Fruit fly (Drosophila melanogaster): ENCODE measurements around the gene alpha-Est10.

The alpha-Est10 gene

DNA sequence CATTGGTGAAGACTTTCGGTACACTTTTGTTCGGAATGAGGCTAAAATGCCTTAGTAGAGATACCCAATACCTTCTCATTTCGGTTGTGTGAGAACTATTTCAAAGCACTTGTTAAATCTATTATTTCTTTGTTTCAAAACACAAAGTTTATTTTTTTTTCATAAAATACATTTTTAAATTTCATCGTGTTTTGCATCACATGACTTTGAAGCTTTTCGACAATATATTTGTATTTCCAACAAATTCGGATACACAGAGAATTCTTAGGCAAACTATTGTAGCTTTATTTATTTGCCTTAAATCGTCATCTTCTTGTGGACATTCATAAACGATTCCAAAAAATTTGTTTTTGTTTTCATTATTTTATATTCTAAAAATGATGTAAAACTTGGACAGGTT, at the start of gene alpha-Est10:
alpha-Est10 (minus strand) TSS at position 101 of the 400 bp plus-strand sequence.
- TF ChIP-seq CG17806 (tag; optimal IDR thresholded peaks at IDR 0.05) = no peak
- TF ChIP-seq CG32121 (GFP tag; IDR thresholded peaks at IDR 0.05) = no peak
- no peak for TF ChIP-seq Ets98B (GFP tag; IDR thresholded peaks at IDR 0.05)
- no peak for TF ChIP-seq D1 (tag; optimal IDR thresholded peaks at IDR 0.05)
- TF ChIP-seq CG15710 (tag; optimal IDR thresholded peaks at IDR 0.05) = no peak
- TF ChIP-seq CG14655 (GFP tag; optimal IDR thresholded peaks at IDR 0.05) = no peak
- TF ChIP-seq Pif1A (GFP tag; optimal IDR thresholded peaks at IDR 0.05) = no peak
- TF ChIP-seq CG8159 (tag; optimal IDR thresholded peaks at IDR 0.05) = no peak
- no peak for TF ChIP-seq Snoo (tag; optimal IDR thresholded peaks at IDR 0.05)

DNA sequence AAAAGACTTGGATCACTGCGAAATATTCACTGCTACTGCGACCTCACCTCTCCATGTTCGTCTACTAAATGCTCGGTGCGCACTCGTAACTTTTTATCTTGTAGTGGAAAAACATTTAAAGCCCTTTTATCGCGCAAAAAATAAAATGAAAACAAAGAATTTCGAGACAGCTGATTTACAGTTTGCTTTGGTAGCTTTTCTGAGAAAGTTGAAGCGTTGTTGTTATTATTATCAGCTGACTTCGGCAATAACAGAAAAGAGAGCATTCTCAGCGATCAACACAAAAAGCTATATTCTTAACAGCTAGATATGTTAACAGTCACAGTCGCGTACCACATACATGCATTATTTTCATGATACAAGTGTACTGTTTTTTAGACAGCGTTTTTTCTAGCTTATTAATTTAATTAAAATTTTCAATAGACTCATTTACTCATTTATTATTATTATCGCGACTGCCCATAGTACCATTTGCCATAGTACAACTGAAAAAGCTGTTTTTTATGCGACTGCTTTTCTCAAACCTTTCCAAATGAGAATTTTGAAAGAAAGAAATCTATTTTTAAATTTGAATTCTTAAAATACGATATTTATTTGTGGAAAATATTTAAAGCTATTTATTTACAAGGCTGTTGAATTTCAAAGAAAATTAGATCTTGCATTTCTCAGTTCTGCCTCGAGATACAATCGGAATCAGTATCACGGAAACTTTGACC, 47.7 kb upstream of the alpha-Est10 start, which contains the start of the genes alpha-Est3 and alpha-Est2:
alpha-Est3 (minus strand) TSS at position 487 of the 716 bp plus-strand sequence.
alpha-Est2 (plus strand) TSS at position 666 of the 716 bp plus-strand sequence.
- no peak for TF ChIP-seq CG15710 (tag; optimal IDR thresholded peaks at IDR 0.05)
- no peak for TF ChIP-seq CG13204 (GFP tag; optimal IDR thresholded peaks at IDR 0.05)

DNA sequence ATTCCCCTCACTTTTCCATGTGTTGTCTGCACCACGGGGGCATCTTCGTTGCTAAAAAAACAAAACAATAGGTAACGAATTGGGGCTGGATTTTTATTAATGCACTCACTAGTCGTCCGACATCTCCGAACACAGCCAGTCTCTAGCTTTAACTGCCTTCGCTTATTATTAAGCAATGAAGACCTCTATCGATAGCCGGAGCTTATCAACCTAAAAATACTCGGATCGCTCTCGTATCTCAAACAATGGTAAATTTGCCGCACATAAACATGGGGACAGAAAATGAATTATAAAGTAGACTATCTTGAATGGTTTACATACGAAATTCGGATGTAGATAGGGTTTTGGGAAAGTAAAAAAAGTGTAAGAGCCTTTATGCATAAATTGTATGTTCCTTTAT, 44.8 kb upstream of the alpha-Est10 start, which contains the start of gene alpha-Est4:
alpha-Est4 (minus strand) TSS at position 181 of the 400 bp plus-strand sequence.
- no peak for TF ChIP-seq CG8159 (tag; optimal IDR thresholded peaks at IDR 0.05)
- TF ChIP-seq Pif1B (GFP tag; optimal IDR thresholded peaks at IDR 0.05) = no peak
- no peak for TF ChIP-seq EcR (GFP tag; optimal IDR thresholded peaks at IDR 0.05)
- TF ChIP-seq CG4496 (GFP tag; IDR thresholded peaks at IDR 0.05) = no peak
- TF ChIP-seq Snoo (tag; optimal IDR thresholded peaks at IDR 0.05) = no peak
- TF ChIP-seq CG13204 (GFP tag; optimal IDR thresholded peaks at IDR 0.05) = no peak
- TF ChIP-seq D1 (tag; optimal IDR thresholded peaks at IDR 0.05) = no peak
- TF ChIP-seq Ets98B (GFP tag; IDR thresholded peaks at IDR 0.05) = no peak
- TF ChIP-seq CG10348 (GFP tag; IDR thresholded peaks at IDR 0.05) = no peak
- TF ChIP-seq CG15710 (tag; optimal IDR thresholded peaks at IDR 0.05) = no peak
- no peak for TF ChIP-seq CG17806 (tag; optimal IDR thresholded peaks at IDR 0.05)
- TF ChIP-seq CG12605 (GFP tag; IDR thresholded peaks at IDR 0.05) = no peak
- no peak for TF ChIP-seq CG32121 (GFP tag; IDR thresholded peaks at IDR 0.05)

DNA sequence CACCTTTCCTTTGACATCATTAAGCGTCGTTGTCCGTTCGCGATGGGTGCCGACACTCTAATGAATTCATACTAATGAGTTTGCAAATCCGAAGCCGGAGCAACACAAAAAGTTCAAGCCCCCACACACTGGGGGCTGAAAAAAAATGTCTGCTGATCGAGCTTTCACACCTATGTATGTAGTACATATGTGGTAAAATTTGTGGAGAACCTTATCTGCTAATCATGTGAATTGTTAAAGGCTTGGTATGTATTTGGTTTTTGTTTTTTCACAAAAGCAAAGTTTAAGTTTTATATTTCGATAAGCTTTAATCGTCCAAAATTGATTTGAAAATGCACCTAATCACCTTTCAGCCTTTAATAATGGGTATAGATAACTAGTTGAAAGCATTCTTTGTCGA, 42.6 kb upstream of the alpha-Est10 start, which contains the start of gene alpha-Est5:
alpha-Est5 (minus strand) TSS at position 110 of the 400 bp plus-strand sequence.
- no peak for TF ChIP-seq D1 (tag; optimal IDR thresholded peaks at IDR 0.05)
- TF ChIP-seq Snoo (tag; optimal IDR thresholded peaks at IDR 0.05) = no peak
- no peak for TF ChIP-seq CG17806 (tag; optimal IDR thresholded peaks at IDR 0.05)
- TF ChIP-seq CG32121 (GFP tag; IDR thresholded peaks at IDR 0.05) = no peak
- no peak for TF ChIP-seq CG13204 (GFP tag; optimal IDR thresholded peaks at IDR 0.05)
- TF ChIP-seq fd96Ca (GFP tag; IDR thresholded peaks at IDR 0.05) = no peak
- no peak for TF ChIP-seq rn (GFP tag; IDR thresholded peaks at IDR 0.05)

DNA sequence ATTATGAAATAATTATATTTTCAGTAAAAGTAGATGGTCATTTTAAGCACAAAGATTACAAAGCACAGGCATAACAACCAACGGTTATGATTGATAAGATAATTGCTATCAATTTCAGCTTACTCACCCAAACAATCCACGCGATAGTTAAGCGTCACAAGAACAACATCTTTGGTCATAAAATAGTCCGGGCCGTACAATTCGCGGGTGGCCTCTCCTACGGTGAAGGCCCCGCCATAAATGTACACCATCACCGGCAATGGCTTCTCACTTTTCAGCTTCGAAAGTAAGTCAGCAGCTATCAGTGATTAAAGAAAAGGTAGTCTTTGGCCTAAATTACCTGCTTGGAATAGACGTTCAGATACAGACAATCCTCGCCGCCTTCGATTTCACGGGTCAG, 42.0 kb upstream of the alpha-Est10 start:
- TF ChIP-seq fd96Ca (GFP tag; IDR thresholded peaks at IDR 0.05) = no peak

DNA sequence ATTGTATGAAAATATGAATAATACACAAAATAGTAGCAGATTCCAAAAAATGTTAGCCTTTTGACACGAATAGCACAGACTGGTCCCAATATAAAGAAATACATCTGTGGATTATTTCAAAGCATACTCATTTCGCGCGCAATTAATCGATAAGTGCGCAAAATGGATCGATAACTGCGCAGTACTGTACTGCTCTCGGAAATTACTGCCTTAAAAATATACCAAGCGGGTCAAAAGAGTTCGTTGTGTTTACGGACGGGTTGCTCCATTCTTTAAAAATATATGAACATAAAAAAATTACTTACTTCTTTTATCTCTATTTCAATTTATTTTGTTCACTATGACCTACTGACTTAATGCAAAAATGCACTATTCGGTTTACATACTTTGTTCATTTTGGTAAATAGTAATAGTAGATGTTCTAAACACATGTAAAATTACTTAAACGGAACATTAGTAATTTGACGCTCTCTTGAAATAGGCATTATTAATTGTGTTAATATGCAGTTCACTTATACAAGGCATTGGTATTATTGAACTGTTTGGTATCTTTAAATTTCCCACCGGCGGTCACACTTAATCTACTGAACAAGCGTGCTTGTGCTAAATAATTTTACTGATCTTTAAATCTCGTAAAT, 36.7 kb upstream of the alpha-Est10 start, which contains the start of the genes Rtnl2 and alphaTub84D:
Rtnl2 (minus strand) TSS at position 58 of the 638 bp plus-strand sequence.
alphaTub84D (plus strand) TSS at position 570 of the 638 bp plus-strand sequence.
- no peak for TF ChIP-seq Ets98B (GFP tag; IDR thresholded peaks at IDR 0.05)
- TF ChIP-seq fd96Ca (GFP tag; IDR thresholded peaks at IDR 0.05) = no peak
- no peak for TF ChIP-seq CG34367 (tag; optimal IDR thresholded peaks at IDR 0.05)
- no peak for TF ChIP-seq CG32121 (GFP tag; IDR thresholded peaks at IDR 0.05)
- TF ChIP-seq Snoo (tag; optimal IDR thresholded peaks at IDR 0.05) = no peak
- TF ChIP-seq CG17806 (tag; optimal IDR thresholded peaks at IDR 0.05) = no peak
- TF ChIP-seq gl (tag; optimal IDR thresholded peaks at IDR 0.05) = no peak
- no peak for TF ChIP-seq CG10348 (GFP tag; IDR thresholded peaks at IDR 0.05)
- TF ChIP-seq CG14655 (GFP tag; optimal IDR thresholded peaks at IDR 0.05) = no peak
- TF ChIP-seq rn (GFP tag; IDR thresholded peaks at IDR 0.05) = no peak
- no peak for TF ChIP-seq CG13204 (GFP tag; optimal IDR thresholded peaks at IDR 0.05)
- TF ChIP-seq CG15710 (tag; optimal IDR thresholded peaks at IDR 0.05) = no peak
- TF ChIP-seq CG8159 (tag; optimal IDR thresholded peaks at IDR 0.05) = no peak
- no peak for TF ChIP-seq Pif1A (GFP tag; optimal IDR thresholded peaks at IDR 0.05)
- no peak for TF ChIP-seq CG12605 (GFP tag; IDR thresholded peaks at IDR 0.05)
- no peak for TF ChIP-seq D1 (tag; optimal IDR thresholded peaks at IDR 0.05)
- no peak for TF ChIP-seq CG8301 (tag; optimal IDR thresholded peaks at IDR 0.05)
- no peak for TF ChIP-seq EcR (GFP tag; optimal IDR thresholded peaks at IDR 0.05)
- no peak for TF ChIP-seq CG4496 (GFP tag; IDR thresholded peaks at IDR 0.05)
- TF ChIP-seq Pif1B (GFP tag; optimal IDR thresholded peaks at IDR 0.05) = no peak

DNA sequence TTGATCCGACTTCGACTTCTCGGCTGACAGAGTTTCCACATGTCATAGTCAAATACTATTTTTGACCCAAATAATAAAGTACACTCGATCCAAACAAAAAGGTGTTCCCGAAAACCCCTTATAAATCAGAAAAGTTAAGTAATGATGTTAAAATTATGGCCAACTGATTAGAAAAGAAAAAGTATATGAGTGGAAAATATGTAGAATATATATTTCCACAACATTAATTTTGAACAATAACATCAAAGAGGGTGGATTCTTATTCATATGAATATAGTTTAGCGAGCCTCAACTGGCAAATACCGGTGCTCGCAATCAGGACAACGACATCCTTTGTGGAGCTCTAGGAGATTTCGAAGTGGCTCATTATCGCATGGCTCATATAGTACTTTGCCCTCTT, 35.0 kb upstream of the alpha-Est10 start, which contains the start of gene alpha-Est6:
alpha-Est6 (minus strand) TSS at position 101 of the 400 bp plus-strand sequence.
- no peak for TF ChIP-seq EcR (GFP tag; optimal IDR thresholded peaks at IDR 0.05)
- TF ChIP-seq D1 (tag; optimal IDR thresholded peaks at IDR 0.05) = no peak
- TF ChIP-seq gl (tag; optimal IDR thresholded peaks at IDR 0.05) = no peak
- TF ChIP-seq CG10348 (GFP tag; IDR thresholded peaks at IDR 0.05) = no peak
- no peak for TF ChIP-seq Pif1A (GFP tag; optimal IDR thresholded peaks at IDR 0.05)
- no peak for TF ChIP-seq CG12605 (GFP tag; IDR thresholded peaks at IDR 0.05)

All from whole organism, pupa.